Worm (Caenorhabditis elegans) whole organism, young adult: ENCODE measurements around the gene uncp-18.

ENCODE experiments used
- C06A6.2 ChIP-seq: fragments of 200-800 bp; sonication (Bioruptor generic); conservative IDR thresholded peaks from 2 replicates; pipeline ENCODE4 v1.3.6; 2022; ENCODE audit warnings: missing genetic modification characterization, missing compliant biosample characterization
- D2030.7 ChIP-seq: fragments of 200-800 bp; sonication (Bioruptor generic); IDR thresholded peaks from 2 replicates; pipeline ENCODE4 v1.3.6; 2022; ENCODE audit warnings: missing genetic modification reagents, missing genetic modification characterization, missing compliant biosample characterization
- F23B12.7 ChIP-seq: sonication (generic microtip); optimal IDR thresholded peaks from 2 replicates; lab custom pipeline; 2017; ENCODE audit warnings: missing genetic modification characterization, mild to moderate bottlenecking, missing compliant biosample characterization, antibody characterized with exemption, moderate library complexity; ENCODE audit not compliant: insufficient read depth
- F33H1.4 ChIP-seq: fragments of 200-800 bp; sonication (Bioruptor generic); IDR thresholded peaks from 2 replicates; pipeline ENCODE4 v1.3.6; 2022; ENCODE audit warnings: missing genetic modification reagents, missing genetic modification characterization, missing compliant biosample characterization
- F49E8.2 ChIP-seq: sonication (generic microtip); optimal IDR thresholded peaks from 3 replicates; lab custom pipeline; 2017; ENCODE audit warnings: missing genetic modification characterization, mild to moderate bottlenecking, missing compliant biosample characterization, antibody characterized with exemption, moderate library complexity; ENCODE audit not compliant: insufficient read depth
- F57A8.1 ChIP-seq: fragments of 200-800 bp; sonication (Bioruptor generic); optimal IDR thresholded peaks from 2 replicates; lab custom pipeline; 2018; ENCODE audit warnings: mild to moderate bottlenecking, missing genetic modification characterization, moderate library complexity, missing compliant biosample characterization
- Y53F4B.3 ChIP-seq: fragments of 200-800 bp; sonication (Bioruptor generic); IDR thresholded peaks from 2 replicates; pipeline ENCODE4 v1.3.6; 2022; ENCODE audit warnings: missing genetic modification reagents, missing genetic modification characterization, missing compliant biosample characterization
- Y53G8AR.9 ChIP-seq: fragments of 200-800 bp; sonication (Bioruptor generic); conservative IDR thresholded peaks from 2 replicates; pipeline ENCODE4 v1.3.6; 2022; ENCODE audit warnings: missing genetic modification reagents, missing genetic modification characterization, missing compliant biosample characterization
- ZK185.1 ChIP-seq: sonication (generic microtip); optimal IDR thresholded peaks from 2 replicates; lab custom pipeline; 2016; ENCODE audit warnings: mild to moderate bottlenecking, missing genetic modification characterization, missing compliant biosample characterization; ENCODE audit not compliant: poor library complexity, severe bottlenecking
- aptf-3 ChIP-seq: fragments of 200-800 bp; sonication (Bioruptor generic); IDR thresholded peaks from 2 replicates; pipeline ENCODE4 v1.3.6; 2022; ENCODE audit warnings: missing genetic modification characterization, missing compliant biosample characterization
- bed-1 ChIP-seq: fragments of 200-800 bp; sonication (Bioruptor generic); IDR thresholded peaks from 2 replicates; pipeline ENCODE4 v1.3.6; 2022; ENCODE audit warnings: missing genetic modification reagents, missing genetic modification characterization, missing compliant biosample characterization
- cebp-1 ChIP-seq, 2 experiments: fragments of 200-800 bp in 1 of 2; sonication (Bioruptor generic) in 1 of 2; sonication (generic microtip) in 1 of 2; IDR thresholded peaks in 1 of 2; optimal IDR thresholded peaks in 1 of 2; 2 replicates each; pipeline versions ENCODE4 v1.3.6 to Lab custom; 2017 to 2022; ENCODE audit warnings: missing compliant biosample characterization in 2 of 2, missing genetic modification characterization in 2 of 2, mild to moderate bottlenecking in 1 of 2, missing genetic modification reagents in 1 of 2, moderate library complexity in 1 of 2
- ceh-79 ChIP-seq: sonication (generic microtip); optimal IDR thresholded peaks from 2 replicates; lab custom pipeline; 2017; ENCODE audit warnings: mild to moderate bottlenecking, missing genetic modification characterization, missing compliant biosample characterization
- chd-7 ChIP-seq: sonication (generic microtip); optimal IDR thresholded peaks from 2 replicates; lab custom pipeline; 2016; ENCODE audit warnings: mild to moderate bottlenecking, missing genetic modification characterization, moderate library complexity, missing compliant biosample characterization
- die-1 ChIP-seq: sonication (generic microtip); optimal IDR thresholded peaks from 2 replicates; lab custom pipeline; 2016; ENCODE audit warnings: missing genotype, mild to moderate bottlenecking, missing genetic modification characterization, missing compliant biosample characterization
- dpff-1 ChIP-seq: sonication (generic microtip); optimal IDR thresholded peaks from 2 replicates; lab custom pipeline; 2017; ENCODE audit warnings: mild to moderate bottlenecking, missing genetic modification characterization, missing compliant biosample characterization
- dpl-1 ChIP-seq: fragments of 150-350 bp; optimal IDR thresholded peaks from 2 replicates; lab custom pipeline; 2014; ENCODE audit warnings: missing biosample characterization, missing genetic modification reagents, missing genetic modification characterization
- ets-4 ChIP-seq: fragments of 200-800 bp; sonication (Bioruptor generic); optimal IDR thresholded peaks from 2 replicates; lab custom pipeline; 2018; ENCODE audit warnings: mild to moderate bottlenecking, missing genetic modification characterization, missing compliant biosample characterization
- fkh-3 ChIP-seq: sonication (generic microtip); optimal IDR thresholded peaks from 2 replicates; lab custom pipeline; 2016; ENCODE audit warnings: mild to moderate bottlenecking, missing genetic modification characterization, missing compliant biosample characterization
- gei-17 ChIP-seq: fragments of 200-800 bp; sonication (Bioruptor generic); optimal IDR thresholded peaks from 2 replicates; lab custom pipeline; 2018; ENCODE audit warnings: mild to moderate bottlenecking, missing genetic modification characterization, missing compliant biosample characterization
- him-1 ChIP-seq: sonication (generic microtip); optimal IDR thresholded peaks from 2 replicates; lab custom pipeline; 2016; ENCODE audit warnings: missing genotype, missing genetic modification reagents, missing genetic modification characterization, missing compliant biosample characterization
- hmg-1.2 ChIP-seq: fragments of 200-800 bp; sonication (Bioruptor generic); IDR thresholded peaks from 2 replicates; pipeline ENCODE4 v1.3.6; 2022; ENCODE audit warnings: missing genetic modification reagents, missing genetic modification characterization, missing compliant biosample characterization
- lin-40 ChIP-seq: sonication (generic microtip); optimal IDR thresholded peaks from 2 replicates; lab custom pipeline; 2016; ENCODE audit warnings: missing genetic modification characterization, mild to moderate bottlenecking, missing compliant biosample characterization, missing genotype, missing genetic modification reagents
- lin-54 ChIP-seq: fragments of 200-800 bp; sonication (Bioruptor generic); optimal IDR thresholded peaks from 2 replicates; lab custom pipeline; 2018; ENCODE audit warnings: mild to moderate bottlenecking, missing genetic modification characterization, missing compliant biosample characterization
- lsl-1 ChIP-seq: fragments of 200-800 bp; sonication (Bioruptor generic); optimal IDR thresholded peaks from 2 replicates; lab custom pipeline; 2018; ENCODE audit warnings: mild to moderate bottlenecking, missing genetic modification characterization, moderate library complexity, missing compliant biosample characterization
- madf-6 ChIP-seq: fragments of 200-800 bp; sonication (Bioruptor generic); IDR thresholded peaks from 2 replicates; pipeline ENCODE4 v1.3.6; 2022; ENCODE audit warnings: missing genetic modification reagents, missing genetic modification characterization, missing compliant biosample characterization
- mcd-1 ChIP-seq: fragments of 200-800 bp; sonication (Bioruptor generic); IDR thresholded peaks from 2 replicates; pipeline ENCODE4 v1.3.6; 2022; ENCODE audit warnings: missing genetic modification reagents, missing genetic modification characterization, missing compliant biosample characterization
- mxl-1 ChIP-seq: sonication (generic microtip); optimal IDR thresholded peaks from 2 replicates; lab custom pipeline; 2016; ENCODE audit warnings: missing genetic modification characterization, missing compliant biosample characterization
- nhr-120 ChIP-seq: fragments of 200-800 bp; sonication (Bioruptor generic); IDR thresholded peaks from 2 replicates; pipeline ENCODE4 v1.3.6; 2022; ENCODE audit warnings: missing genetic modification characterization, missing compliant biosample characterization
- nhr-179 ChIP-seq: sonication (generic microtip); optimal IDR thresholded peaks from 2 replicates; lab custom pipeline; 2016; ENCODE audit warnings: mild to moderate bottlenecking, missing genetic modification characterization, missing compliant biosample characterization
- pbrm-1 ChIP-seq: fragments of 200-800 bp; sonication (Bioruptor generic); IDR thresholded peaks from 2 replicates; pipeline ENCODE4 v1.3.6; 2022; ENCODE audit warnings: missing genetic modification reagents, missing genetic modification characterization, missing compliant biosample characterization
- rcor-1 ChIP-seq: fragments of 200-800 bp; sonication (Bioruptor generic); IDR thresholded peaks from 2 replicates; pipeline ENCODE4 v1.3.6; 2022; ENCODE audit warnings: missing genetic modification reagents, missing genetic modification characterization, missing compliant biosample characterization
- snpc-1.1 ChIP-seq: sonication (generic microtip); optimal IDR thresholded peaks from 2 replicates; lab custom pipeline; 2017; ENCODE audit warnings: missing genetic modification characterization, mild to moderate bottlenecking, missing compliant biosample characterization, antibody characterized with exemption, moderate library complexity, missing genotype, missing genetic modification reagents; ENCODE audit not compliant: insufficient read depth
- snpc-1.3 ChIP-seq: sonication (generic microtip); optimal IDR thresholded peaks from 2 replicates; lab custom pipeline; 2017; ENCODE audit warnings: missing genetic modification characterization, mild to moderate bottlenecking, missing compliant biosample characterization, antibody characterized with exemption, moderate library complexity, missing genotype, missing genetic modification reagents; ENCODE audit not compliant: insufficient read depth
- snpc-3.4 ChIP-seq: sonication (generic microtip); optimal IDR thresholded peaks from 2 replicates; lab custom pipeline; 2017; ENCODE audit warnings: missing genetic modification characterization, mild to moderate bottlenecking, missing compliant biosample characterization, antibody characterized with exemption, moderate library complexity, missing genotype, missing genetic modification reagents
- snpc-4 ChIP-seq, 5 experiments: fragments of 150-350 bp in 1 of 5; sonication (generic microtip) in 4 of 5; optimal IDR thresholded peaks; 2 replicates each; lab custom pipeline; 2014 to 2018; ENCODE audit warnings: missing genetic modification characterization in 5 of 5, missing biosample characterization in 3 of 5, antibody characterized with exemption in 2 of 5, mild to moderate bottlenecking in 2 of 5, missing compliant biosample characterization in 2 of 5, missing genotype in 2 of 5, moderate library complexity in 2 of 5, missing genetic modification reagents in 1 of 5
- xnd-1 ChIP-seq: sonication (generic microtip); optimal IDR thresholded peaks from 2 replicates; lab custom pipeline; 2016; ENCODE audit warnings: missing genotype, missing genetic modification reagents, missing genetic modification characterization, missing compliant biosample characterization
- zim-3 ChIP-seq: sonication (generic microtip); optimal IDR thresholded peaks from 2 replicates; lab custom pipeline; 2017; ENCODE audit warnings: mild to moderate bottlenecking, missing genetic modification characterization, moderate library complexity, missing compliant biosample characterization
- ztf-22 ChIP-seq: fragments of 200-800 bp; sonication (Bioruptor generic); optimal IDR thresholded peaks from 2 replicates; lab custom pipeline; 2018; ENCODE audit warnings: mild to moderate bottlenecking, missing genetic modification characterization, moderate library complexity, missing compliant biosample characterization
- ztf-28 ChIP-seq: fragments of 200-800 bp; sonication (Bioruptor generic); IDR thresholded peaks from 2 replicates; pipeline ENCODE4 v1.3.6; 2022; ENCODE audit warnings: missing genetic modification reagents, missing genetic modification characterization, missing compliant biosample characterization

Gene uncp-18

ce11 chrIV:387283-388048, 2.9 kb upstream of the uncp-18 start (continued):
- TF ChIP-seq ets-4 (GFP tag; lab: Kevin White, UChicago) (no peak), die-1 (tag; lab: Kevin White, UChicago) (no peak), nhr-179 (tag; lab: Kevin White, UChicago) (no peak), ZK185.1 (tag; lab: Kevin White, UChicago) (no peak), rcor-1 (GFP tag; lab: Robert Waterston, UW) (0 out of 2 replicates have a peak, but pooled peaks have one; percentile 30), snpc-1.1 (tag; lab: Kevin White, UChicago) (no peak), lin-54 (GFP tag; lab: Kevin White, UChicago) (no peak)

ce11 chrIV:388073-388472, 2.3 kb upstream of the uncp-18 start, which contains the start of gene ssna-1:
TSS of gene ssna-1 (plus strand) at chrIV:388084.
- no peak for TF ChIP-seq ceh-79 (tag; lab: Kevin White, UChicago)
- TF ChIP-seq bed-1: no peak
- TF ChIP-seq ztf-22 (GFP tag; lab: Kevin White, UChicago): no peak
- no peak for TF ChIP-seq nhr-179 (tag; lab: Kevin White, UChicago)
- TF ChIP-seq dpff-1 (tag; lab: Kevin White, UChicago): no peak
- TF ChIP-seq ztf-28 (GFP tag; lab: Robert Waterston, UW): no peak
- TF ChIP-seq mcd-1 (GFP tag; lab: Robert Waterston, UW): no peak
- TF ChIP-seq dpl-1: no peak
- TF ChIP-seq chd-7 (tag; lab: Kevin White, UChicago): no peak
- TF ChIP-seq, all 124 proteins: peak for 0

ce11 chrIV:393409-393930, 3.1 kb downstream of the uncp-18 start, which contains the start of the genes T07A9.15 and nog-1:
TSS of gene T07A9.15 (minus strand) at chrIV:393546.
TSS of gene nog-1 (plus strand) at chrIV:393880.
- TF ChIP-seq lsl-1 (GFP tag; lab: Kevin White, UChicago): peak; percentile 84
- TF ChIP-seq F49E8.2 (tag; lab: Kevin White, UChicago): peak; percentile 63
- peak; percentile 49 for TF ChIP-seq lin-54 (GFP tag; lab: Kevin White, UChicago)
- TF ChIP-seq gei-17: no peak
- TF ChIP-seq D2030.7 (GFP tag; lab: Robert Waterston, UW): peak; percentile 43
- TF ChIP-seq fkh-3: no peak
- TF ChIP-seq C06A6.2 (GFP tag; lab: Robert Waterston, UW): no peak
- peak; percentile 47 for TF ChIP-seq snpc-1.3 (tag; lab: Kevin White, UChicago)
- TF ChIP-seq snpc-4 (GFP tag; optimal IDR thresholded peaks at IDR 0.05; lab: Kevin White, UChicago): no peak
- peak in 3 of 4 experiments; percentile 21 to 49 (median 26) for TF ChIP-seq snpc-4 (tag; optimal IDR thresholded peaks at IDR 0.05; lab: Kevin White, UChicago)
- TF ChIP-seq F33H1.4 (GFP tag; lab: Robert Waterston, UW): peak; percentile 53
- no peak for TF ChIP-seq nhr-120
- TF ChIP-seq aptf-3 (GFP tag; lab: Robert Waterston, UW): no peak
- peak; percentile 45 for TF ChIP-seq lin-40 (tag; lab: Kevin White, UChicago)
- TF ChIP-seq pbrm-1: no peak
- TF ChIP-seq ZK185.1 (tag; lab: Kevin White, UChicago): no peak
- TF ChIP-seq F23B12.7 (tag; lab: Kevin White, UChicago): peak; percentile 46
- TF ChIP-seq zim-3 (tag; lab: Kevin White, UChicago): no peak
- no peak for TF ChIP-seq ets-4 (GFP tag; lab: Kevin White, UChicago)
- TF ChIP-seq cebp-1 (GFP tag; IDR thresholded peaks at IDR 0.05; lab: Robert Waterston, UW): no peak
- TF ChIP-seq cebp-1 (tag; optimal IDR thresholded peaks at IDR 0.05; lab: Kevin White, UChicago): peak; percentile 43
- no peak for TF ChIP-seq mxl-1
- TF ChIP-seq Y53G8AR.9 (GFP tag; lab: Robert Waterston, UW): 0 out of 2 replicates have a peak, but pooled peaks have one; percentile 10
- peak; percentile 66 for TF ChIP-seq snpc-3.4 (tag; lab: Kevin White, UChicago)
- TF ChIP-seq mcd-1 (GFP tag; lab: Robert Waterston, UW): peak; percentile 36; the same call in 1 of the 2 replicates
- no peak for TF ChIP-seq him-1 (tag; lab: Kevin White, UChicago)
- no peak; the same call in 1 of the 2 replicates for TF ChIP-seq hmg-1.2 (GFP tag; lab: Robert Waterston, UW)
- 0 out of 2 replicates have a peak, but pooled peaks have one; percentile 33 for TF ChIP-seq madf-6 (GFP tag; lab: Robert Waterston, UW)
- no peak for TF ChIP-seq F57A8.1 (GFP tag; lab: Kevin White, UChicago)
- TF ChIP-seq Y53F4B.3: no peak
- TF ChIP-seq xnd-1 (tag; lab: Kevin White, UChicago): no peak
